Fruit fly (Drosophila melanogaster): ENCODE results near the gene CG7730.

The CG7730 gene

DNA sequence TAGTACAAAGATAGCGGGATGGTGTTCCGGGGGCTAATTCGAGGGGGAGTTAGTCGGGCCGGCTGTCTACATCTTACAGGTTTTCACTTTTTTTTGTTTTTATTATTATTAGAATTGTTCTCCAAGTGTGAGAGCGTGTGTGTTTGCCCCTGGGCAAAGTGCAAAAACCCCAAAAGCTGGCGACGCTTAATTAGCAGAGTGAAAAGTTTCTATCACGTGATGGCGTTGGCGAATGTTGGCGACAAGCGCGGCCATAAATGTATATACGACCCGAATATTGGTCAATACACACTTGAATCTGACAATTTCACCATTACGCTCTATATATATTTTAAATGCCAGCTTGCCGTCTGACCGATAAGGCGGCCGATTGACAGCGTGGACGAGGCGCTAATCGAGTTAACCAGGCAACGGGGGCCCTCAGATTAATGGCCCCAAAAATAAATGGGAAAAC is 18.4 kb upstream of the CG7730 start (continued):
- TF ChIP-seq Dip2 (GFP tag; IDR thresholded peaks at IDR 0.05) = no peak
- no peak for TF ChIP-seq CG8290 (GFP tag; optimal IDR thresholded peaks at IDR 0.05)
- peak in 1 of 2 experiments; percentile 59 for TF ChIP-seq CG8290 (tag; optimal IDR thresholded peaks at IDR 0.05)
- no peak for TF ChIP-seq CG1647 (GFP tag; optimal IDR thresholded peaks at IDR 0.05)
- peak; percentile 15 for TF ChIP-seq lab (GFP tag; optimal IDR thresholded peaks at IDR 0.05)
- TF ChIP-seq CG2875 (GFP tag; optimal IDR thresholded peaks at IDR 0.05) = no peak
- TF ChIP-seq Eip74EF (GFP tag; optimal IDR thresholded peaks at IDR 0.05) = no peak
- TF ChIP-seq CG1602 (GFP tag; optimal IDR thresholded peaks at IDR 0.05) = no peak
- 0 out of 2 replicates have a peak, but pooled peaks have one; percentile 14 for TF ChIP-seq seq (GFP tag; IDR thresholded peaks at IDR 0.05)
- no peak for TF ChIP-seq CG10565 (GFP tag; optimal IDR thresholded peaks at IDR 0.05)
- no peak for TF ChIP-seq Lim3 (GFP tag; IDR thresholded peaks at IDR 0.05)
- no peak for TF ChIP-seq Gug (GFP tag; IDR thresholded peaks at IDR 0.05)
- 0 out of 2 replicates have a peak, but pooled peaks have one; percentile 31 for TF ChIP-seq CG11247 (GFP tag; IDR thresholded peaks at IDR 0.05)
- TF ChIP-seq stc (GFP tag; IDR thresholded peaks at IDR 0.05) = no peak
- TF ChIP-seq pita (GFP tag; optimal IDR thresholded peaks at IDR 0.05) = no peak
- TF ChIP-seq CG31388 (GFP tag; optimal IDR thresholded peaks at IDR 0.05) = no peak
- peak; percentile 36 for TF ChIP-seq B-H2 (GFP tag; optimal IDR thresholded peaks at IDR 0.05)
- no peak for TF ChIP-seq Hsf (GFP tag; optimal IDR thresholded peaks at IDR 0.05)
- TF ChIP-seq CG34224 (GFP tag; IDR thresholded peaks at IDR 0.05; ENCODE audit: partially characterized antibody) = no peak
- TF ChIP-seq CG4617 (GFP tag; optimal IDR thresholded peaks at IDR 0.05; ENCODE audit: borderline replicate concordance) = no peak
- TF ChIP-seq ind (GFP tag; optimal IDR thresholded peaks at IDR 0.05) = no peak
- TF ChIP-seq ci (GFP tag; IDR thresholded peaks at IDR 0.05) = no peak
- TF ChIP-seq fd64A (GFP tag; optimal IDR thresholded peaks at IDR 0.05) = no peak
- TF ChIP-seq danr (GFP tag; IDR thresholded peaks at IDR 0.05) = no peak
- TF ChIP-seq Vsx1 (GFP tag; optimal IDR thresholded peaks at IDR 0.05) = peak; percentile 54
- no peak for TF ChIP-seq CG16779 (GFP tag; IDR thresholded peaks at IDR 0.05)
- no peak for TF ChIP-seq CG1792 (GFP tag; optimal IDR thresholded peaks at IDR 0.05)
- no peak for TF ChIP-seq scrt (GFP tag; optimal IDR thresholded peaks at IDR 0.05)
- TF ChIP-seq CG13424 (tag; optimal IDR thresholded peaks at IDR 0.05) = no peak
- no peak for TF ChIP-seq gcm (GFP tag; optimal IDR thresholded peaks at IDR 0.05)
- TF ChIP-seq CG10274 (GFP tag; optimal IDR thresholded peaks at IDR 0.05) = no peak
- TF ChIP-seq CG17612 (GFP tag; IDR thresholded peaks at IDR 0.05) = no peak
- no peak for TF ChIP-seq Dad (GFP tag; optimal IDR thresholded peaks at IDR 0.05)
- TF ChIP-seq CG12236 (GFP tag; optimal IDR thresholded peaks at IDR 0.05) = no peak
- TF ChIP-seq C15 (GFP tag; IDR thresholded peaks at IDR 0.05) = 0 out of 3 replicates have a peak, but pooled peaks have one; percentile 24
- no peak for TF ChIP-seq caup (GFP tag; optimal IDR thresholded peaks at IDR 0.05; ENCODE audit: severe bottlenecking)
- no peak for TF ChIP-seq amos (GFP tag; IDR thresholded peaks at IDR 0.05; ENCODE audit: partially characterized antibody)
- TF ChIP-seq CTCF (GFP tag; optimal IDR thresholded peaks at IDR 0.05) = no peak
- no peak for TF ChIP-seq bab2 (GFP tag; optimal IDR thresholded peaks at IDR 0.05)
- no peak for TF ChIP-seq aop (GFP tag; IDR thresholded peaks at IDR 0.05)
- 0 out of 3 replicates have a peak, but pooled peaks have one; percentile 19 for TF ChIP-seq Dbx (GFP tag; IDR thresholded peaks at IDR 0.05)
- peak; percentile 35 for TF ChIP-seq sens (GFP tag)
- no peak for TF ChIP-seq CG2116 (GFP tag; optimal IDR thresholded peaks at IDR 0.05)
- TF ChIP-seq pnt (GFP tag; optimal IDR thresholded peaks at IDR 0.05) = no peak
- peak; percentile 40; the same call in 1 of the 2 replicates for TF ChIP-seq CG14441 (GFP tag; IDR thresholded peaks at IDR 0.05)
- TF ChIP-seq CG7271 (tag; optimal IDR thresholded peaks at IDR 0.05) = no peak
- TF ChIP-seq CG42726 (GFP tag; IDR thresholded peaks at IDR 0.05; ENCODE audit: partially characterized antibody) = no peak
- TF ChIP-seq Ssrp (tag; optimal IDR thresholded peaks at IDR 0.05) = no peak
- TF ChIP-seq CG6254 (GFP tag; optimal IDR thresholded peaks at IDR 0.05) = no peak
- no peak for TF ChIP-seq D (optimal IDR thresholded peaks at IDR 0.05)
- no peak for TF ChIP-seq D (GFP tag; optimal IDR thresholded peaks at IDR 0.05)
- no peak for TF ChIP-seq CG4854 (GFP tag; optimal IDR thresholded peaks at IDR 0.05)
